Worm (Caenorhabditis elegans) whole organism, L3 larva: Measurements from ENCODE around the gene Y9C9A.13.
"Not testable (repeated sequence)": the region's sequence is repeated elsewhere in the genome, so short reads cannot be mapped to it uniquely, and the experiment has no call there.

Experiments used
- R02D3.7 ChIP-seq: fragments of 150-350 bp; optimal IDR thresholded peaks from 2 replicates; lab custom pipeline; 2014; ENCODE audit warnings: missing biosample characterization, missing genetic modification characterization
- ZK546.5 ChIP-seq: sonication (generic microtip); optimal IDR thresholded peaks from 2 replicates; lab custom pipeline; 2017; ENCODE audit warnings: missing biosample characterization, missing genetic modification characterization
- aly-2 ChIP-seq: fragments of 150-350 bp; optimal IDR thresholded peaks from 2 replicates; lab custom pipeline; 2014; ENCODE audit warnings: missing biosample characterization, missing genetic modification characterization
- ama-1 ChIP-seq: fragments of 150-350 bp; optimal IDR thresholded peaks from 2 replicates; lab custom pipeline; 2018
- ceh-16 ChIP-seq: sonication (generic microtip); optimal IDR thresholded peaks from 2 replicates; lab custom pipeline; 2017; ENCODE audit warnings: missing biosample characterization, missing genetic modification characterization
- ceh-82 ChIP-seq: fragments of 150-350 bp; optimal IDR thresholded peaks from 2 replicates; lab custom pipeline; 2014; ENCODE audit warnings: missing biosample characterization, missing genetic modification characterization
- daf-12 ChIP-seq: fragments of 150-350 bp; optimal IDR thresholded peaks from 2 replicates; lab custom pipeline; 2014; ENCODE audit warnings: missing biosample characterization, missing genetic modification reagents, missing genetic modification characterization
- egl-27 ChIP-seq: sonication (generic microtip); optimal IDR thresholded peaks from 4 replicates; lab custom pipeline; 2017; ENCODE audit warnings: missing biosample characterization, missing genetic modification reagents, missing genetic modification characterization
- egl-5 ChIP-seq: fragments of 150-350 bp; optimal IDR thresholded peaks from 2 replicates; lab custom pipeline; 2017; ENCODE audit warnings: missing biosample characterization, missing genetic modification reagents, missing genetic modification characterization, inconsistent platforms
- elt-1 ChIP-seq: fragments of 150-350 bp; optimal IDR thresholded peaks from 2 replicates; lab custom pipeline; 2014; ENCODE audit warnings: missing biosample characterization, missing genetic modification characterization
- elt-2 ChIP-seq: sonication (generic microtip); optimal IDR thresholded peaks from 2 replicates; lab custom pipeline; 2016; ENCODE audit warnings: missing genetic modification reagents, mild to moderate bottlenecking, missing genetic modification characterization, missing compliant biosample characterization
- elt-3 ChIP-seq, 3 experiments: fragments of 150-350 bp in 1 of 3; sonication (generic microtip) in 2 of 3; optimal IDR thresholded peaks; 2 replicates in 2 of 3; 4 replicates in 1 of 3; lab custom pipeline; 2014 to 2017; ENCODE audit warnings: missing biosample characterization in 3 of 3, missing genetic modification characterization in 3 of 3
- fkh-10 ChIP-seq: sonication (generic microtip); optimal IDR thresholded peaks from 2 replicates; lab custom pipeline; 2017; ENCODE audit warnings: missing biosample characterization, missing genetic modification reagents, missing genetic modification characterization
- fkh-2 ChIP-seq: fragments of 150-350 bp; optimal IDR thresholded peaks from 2 replicates; lab custom pipeline; 2014; ENCODE audit warnings: missing biosample characterization, missing genetic modification reagents, missing genetic modification characterization
- fos-1 ChIP-seq: fragments of 150-350 bp; optimal IDR thresholded peaks from 2 replicates; lab custom pipeline; 2014; ENCODE audit warnings: missing biosample characterization, missing genetic modification characterization
- hmg-11 ChIP-seq: sonication (generic microtip); optimal IDR thresholded peaks from 2 replicates; lab custom pipeline; 2016; ENCODE audit warnings: missing genetic modification characterization, missing compliant biosample characterization
- jun-1 ChIP-seq: fragments of 150-350 bp; optimal IDR thresholded peaks from 2 replicates; lab custom pipeline; 2014; ENCODE audit warnings: missing biosample characterization, missing genetic modification reagents, missing genetic modification characterization
- lsy-12 ChIP-seq: sonication (generic microtip); optimal IDR thresholded peaks from 2 replicates; lab custom pipeline; 2016; ENCODE audit warnings: mild to moderate bottlenecking, missing genetic modification characterization, missing compliant biosample characterization
- nfya-1 ChIP-seq: sonication (generic microtip); optimal IDR thresholded peaks from 2 replicates; lab custom pipeline; 2017; ENCODE audit warnings: missing genetic modification characterization, mild to moderate bottlenecking, missing compliant biosample characterization, antibody characterized with exemption, moderate library complexity; ENCODE audit not compliant: insufficient read depth
- nhr-11 ChIP-seq: fragments of 150-350 bp; optimal IDR thresholded peaks from 2 replicates; lab custom pipeline; 2014; ENCODE audit warnings: missing biosample characterization, missing genetic modification characterization
- nhr-12 ChIP-seq: fragments of 150-350 bp; optimal IDR thresholded peaks from 2 replicates; lab custom pipeline; 2014; ENCODE audit warnings: missing biosample characterization, missing genetic modification characterization
- nhr-23 ChIP-seq: fragments of 150-350 bp; optimal IDR thresholded peaks from 2 replicates; lab custom pipeline; 2014; ENCODE audit warnings: missing biosample characterization, missing genetic modification reagents, missing genetic modification characterization
- nhr-25 ChIP-seq: sonication (generic microtip); optimal IDR thresholded peaks from 2 replicates; lab custom pipeline; 2017; ENCODE audit warnings: missing biosample characterization, missing genetic modification characterization
- nhr-28 ChIP-seq: fragments of 150-350 bp; optimal IDR thresholded peaks from 2 replicates; lab custom pipeline; 2014; ENCODE audit warnings: missing biosample characterization, missing genetic modification characterization
- nhr-67 ChIP-seq: fragments of 150-350 bp; optimal IDR thresholded peaks from 2 replicates; lab custom pipeline; 2014; ENCODE audit warnings: missing biosample characterization, missing genetic modification characterization
- nhr-76 ChIP-seq: fragments of 150-350 bp; sonication (generic microtip); optimal IDR thresholded peaks from 5 replicates; lab custom pipeline; 2014; ENCODE audit warnings: missing biosample characterization, missing genetic modification characterization
- nhr-77 ChIP-seq: fragments of 150-350 bp; optimal IDR thresholded peaks from 2 replicates; lab custom pipeline; 2014; ENCODE audit warnings: missing biosample characterization, missing genetic modification characterization
- pha-4 ChIP-seq: fragments of 150-350 bp; optimal IDR thresholded peaks from 2 replicates; lab custom pipeline; 2014; ENCODE audit warnings: missing biosample characterization, missing genetic modification reagents, missing genetic modification characterization
- sea-2 ChIP-seq: fragments of 150-350 bp; sonication (generic microtip); optimal IDR thresholded peaks from 4 replicates; lab custom pipeline; 2014; ENCODE audit warnings: missing biosample characterization, missing genetic modification reagents, missing genetic modification characterization
- skn-1 ChIP-seq: fragments of 150-350 bp; optimal IDR thresholded peaks from 2 replicates; lab custom pipeline; 2014; ENCODE audit warnings: missing biosample characterization, missing genetic modification characterization
- snpc-4 ChIP-seq: fragments of 150-350 bp; optimal IDR thresholded peaks from 2 replicates; lab custom pipeline; 2014; ENCODE audit warnings: missing biosample characterization, missing genetic modification characterization
- tbx-2 ChIP-seq: sonication (generic microtip); optimal IDR thresholded peaks from 2 replicates; lab custom pipeline; 2016; ENCODE audit warnings: mild to moderate bottlenecking, missing genetic modification characterization, missing compliant biosample characterization
- unc-39 ChIP-seq: sonication (generic microtip); optimal IDR thresholded peaks from 4 replicates; lab custom pipeline; 2017; ENCODE audit warnings: missing biosample characterization, missing genetic modification characterization
- unc-62 ChIP-seq: fragments of 150-350 bp; sonication (generic microtip); optimal IDR thresholded peaks from 4 replicates; lab custom pipeline; 2014; ENCODE audit warnings: missing biosample characterization, missing genetic modification reagents, missing genetic modification characterization
- zag-1 ChIP-seq: fragments of 150-350 bp; optimal IDR thresholded peaks from 2 replicates; lab custom pipeline; 2014; ENCODE audit warnings: missing biosample characterization, missing genetic modification characterization
- ztf-11 ChIP-seq: fragments of 150-350 bp; optimal IDR thresholded peaks from 2 replicates; lab custom pipeline; 2014; ENCODE audit warnings: missing biosample characterization, missing genetic modification characterization

Y9C9A.13 gene

ce11 chrIV:4969419-4969818 is at the start of gene Y9C9A.13:
TSS of gene Y9C9A.13 (minus strand) at chrIV:4969519.
- no peak for TF ChIP-seq nhr-23
- TF ChIP-seq fkh-2 (tag; lab: Kevin White, UChicago) = no peak
- TF ChIP-seq fkh-10 (GFP tag; lab: Kevin White, UChicago) = no peak
- TF ChIP-seq lsy-12 (tag; lab: Kevin White, UChicago) = no peak
- no peak for TF ChIP-seq nhr-76
- no peak for TF ChIP-seq nhr-28 (tag; lab: Kevin White, UChicago)
- TF ChIP-seq R02D3.7 (tag; lab: Kevin White, UChicago) = no peak
- TF ChIP-seq elt-2 (tag; lab: Kevin White, UChicago) = no peak
- no peak for TF ChIP-seq nhr-67 (tag; lab: Kevin White, UChicago)
- TF ChIP-seq daf-12 (tag; lab: Kevin White, UChicago) = no peak
- TF ChIP-seq jun-1 (tag; lab: Kevin White, UChicago) = no peak
- TF ChIP-seq snpc-4 (tag; lab: Kevin White, UChicago) = no peak
- TF ChIP-seq, all 47 proteins: peak for 0

DNA sequence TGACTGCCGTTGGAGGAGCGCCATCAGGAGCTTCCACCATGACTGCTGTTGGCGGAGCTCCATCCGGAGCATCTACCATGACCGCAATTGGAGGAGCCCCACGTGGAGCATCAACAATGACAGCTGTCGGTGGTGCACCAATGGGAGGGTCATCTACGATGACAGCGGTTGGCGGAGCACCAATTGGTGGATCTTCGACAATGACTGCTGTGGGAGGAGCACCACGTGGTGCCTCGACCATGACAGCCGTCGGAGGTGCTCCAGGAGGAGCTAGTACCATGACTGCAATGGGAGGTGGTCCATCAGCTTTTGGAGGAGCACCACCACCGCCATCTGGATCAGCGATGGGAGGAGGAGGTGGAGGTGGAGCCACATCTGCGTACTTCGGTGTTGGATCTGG is 47.8 kb upstream of the Y9C9A.13 start, which contains the start of gene T28H11.7:
Gene T28H11.7, minus strand, starts transcription at position 101 of the 400 bp plus-strand sequence.
- TF ChIP-seq daf-12, snpc-4, unc-39 (tag; lab: Kevin White, UChicago): not testable (repeated sequence)

DNA sequence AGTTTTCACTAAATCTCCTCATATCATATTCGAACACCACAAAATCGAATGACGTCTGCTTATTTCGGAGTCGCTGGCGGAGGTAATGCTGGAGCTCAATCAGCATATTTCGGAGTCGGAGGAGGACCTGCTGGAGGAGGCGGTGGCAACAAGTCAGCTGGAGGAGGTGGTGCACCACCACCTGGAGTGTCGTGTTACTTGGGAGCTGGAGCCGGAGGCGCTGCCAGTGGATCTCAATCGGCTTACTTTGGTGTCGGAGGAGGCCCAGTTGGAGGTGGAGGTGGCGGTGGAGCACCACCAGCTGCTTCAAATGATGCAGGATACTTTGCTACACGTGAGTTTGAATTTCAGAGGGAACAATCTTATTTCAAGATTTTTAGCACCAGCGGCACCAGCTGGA is 47.1 kb upstream of the Y9C9A.13 start, which contains the start of gene ssq-4:
Gene ssq-4, plus strand, starts transcription at position 19 of the 400 bp plus-strand sequence.
- TF ChIP-seq nhr-11, unc-39, lsy-12 (tag; lab: Kevin White, UChicago): not testable (repeated sequence)

DNA sequence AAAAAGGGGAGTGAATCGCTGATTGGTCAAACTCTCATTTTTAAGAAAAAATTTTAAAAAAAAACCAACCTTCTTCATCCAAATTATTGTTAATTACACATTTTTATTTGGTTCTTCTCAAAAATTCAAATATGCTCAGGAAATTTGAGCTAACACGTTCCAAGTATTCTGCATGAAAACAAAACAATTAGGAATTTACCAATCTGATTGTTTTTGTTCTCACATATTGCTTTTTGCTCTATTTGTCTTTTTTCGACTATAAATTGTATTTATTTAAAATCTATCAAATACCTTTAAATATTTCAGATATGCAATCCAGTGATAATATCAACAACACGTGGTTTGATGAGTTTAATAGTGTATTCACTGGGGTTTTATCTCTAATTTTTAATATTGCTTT is 42.9 kb upstream of the Y9C9A.13 start, which contains the start of gene srm-1:
Gene srm-1, plus strand, starts transcription at position 301 of the 400 bp plus-strand sequence.
- TF ChIP-seq tbx-2 (tag; lab: Kevin White, UChicago) (no peak), unc-62 (no peak), nhr-76 (no peak), elt-2 (tag; lab: Kevin White, UChicago) (no peak), zag-1 (no peak), egl-5 (tag; lab: Kevin White, UChicago) (no peak), fos-1 (tag; lab: Kevin White, UChicago) (no peak), sea-2 (GFP tag; lab: Kevin White, UChicago) (no peak), nfya-1 (no peak), pha-4 (tag; lab: Kevin White, UChicago) (no peak), skn-1 (tag; lab: Kevin White, UChicago) (no peak), nhr-12 (no peak), hmg-11 (tag; lab: Kevin White, UChicago) (no peak)

ce11 chrIV:5008378-5008777 is 39.1 kb upstream of the Y9C9A.13 start, which contains the start of gene srm-2:
TSS of gene srm-2 (plus strand) at chrIV:5008678.
- TF ChIP-seq R02D3.7 (tag; lab: Kevin White, UChicago) = no peak
- no peak for TF ChIP-seq egl-27 (tag; lab: Kevin White, UChicago)
- no peak for TF ChIP-seq nhr-67 (tag; lab: Kevin White, UChicago)
- TF ChIP-seq ZK546.5 (tag; lab: Kevin White, UChicago) = no peak
- no peak for TF ChIP-seq elt-3 (tag; optimal IDR thresholded peaks at IDR 0.05; lab: Kevin White, UChicago)

ce11 chrIV:5005154-5005553 is 35.8 kb upstream of the Y9C9A.13 start:
- no peak for TF ChIP-seq nhr-12
- no peak for TF ChIP-seq elt-3 (tag; optimal IDR thresholded peaks at IDR 0.05; lab: Kevin White, UChicago)
- TF ChIP-seq nhr-23 = no peak
- TF ChIP-seq nhr-11 (tag; lab: Kevin White, UChicago) = no peak
- no peak for TF ChIP-seq hmg-11 (tag; lab: Kevin White, UChicago)
- TF ChIP-seq aly-2 (tag; lab: Kevin White, UChicago) = no peak
- TF ChIP-seq nhr-67 (tag; lab: Kevin White, UChicago) = no peak
- TF ChIP-seq elt-1 = no peak
- no peak for TF ChIP-seq ceh-16 (tag; lab: Kevin White, UChicago)
- TF ChIP-seq nhr-77 (tag; lab: Kevin White, UChicago) = no peak
- TF ChIP-seq R02D3.7 (tag; lab: Kevin White, UChicago) = no peak
- no peak for TF ChIP-seq lsy-12 (tag; lab: Kevin White, UChicago)
- TF ChIP-seq fos-1 (tag; lab: Kevin White, UChicago) = no peak
- TF ChIP-seq zag-1 = no peak
- TF ChIP-seq ztf-11 (tag; lab: Kevin White, UChicago) = no peak
- no peak for TF ChIP-seq ceh-82 (tag; lab: Kevin White, UChicago)
- no peak for TF ChIP-seq elt-2 (tag; lab: Kevin White, UChicago)
- TF ChIP-seq ama-1 (lab: Kevin White, UChicago) = no peak
- no peak for TF ChIP-seq nhr-25 (tag; lab: Kevin White, UChicago)
- TF ChIP-seq snpc-4 (tag; lab: Kevin White, UChicago) = no peak
